Fruit fly (Drosophila melanogaster) whole organism, embryonic: ENCODE results near the gene CG14013.
A peak's percentile ranks its signal among the peaks of the same experiment; 100 is the strongest.

Experiments used
- B-H1 ChIP-seq: fragments of 200-800 bp; sonication (Bioruptor generic); IDR thresholded peaks from 3 replicates; pipeline ENCODE4 v1.3.6; 2022; ENCODE audit warnings: missing biosample characterization, missing genetic modification characterization
- CG1024 ChIP-seq: fragments of 200-800 bp; sonication (Bioruptor generic); IDR thresholded peaks from 2 replicates; pipeline ENCODE4 v1.3.6; 2022; ENCODE audit warnings: missing biosample characterization, missing genetic modification characterization
- CG10274 ChIP-seq: fragments of 200-800 bp; sonication (Bioruptor generic); optimal IDR thresholded peaks from 3 replicates; lab custom pipeline; 2017; ENCODE audit warnings: missing biosample characterization, mild to moderate bottlenecking, missing genetic modification characterization
- CG10565 ChIP-seq: fragments of 200-800 bp; sonication (Bioruptor generic); optimal IDR thresholded peaks from 3 replicates; lab custom pipeline; 2016; ENCODE audit warnings: missing biosample characterization, mild to moderate bottlenecking, missing genetic modification characterization
- CG11456 ChIP-seq: fragments of 200-800 bp; sonication (Bioruptor generic); IDR thresholded peaks from 3 replicates; pipeline ENCODE4 v1.3.6; 2022; ENCODE audit warnings: missing biosample characterization, missing genetic modification characterization
- CG12299 ChIP-seq: fragments of 200-800 bp; sonication (Bioruptor generic); optimal IDR thresholded peaks from 2 replicates; lab custom pipeline; 2018; ENCODE audit warnings: missing biosample characterization, mild to moderate bottlenecking, missing genetic modification characterization
- CG14441 ChIP-seq: fragments of 200-800 bp; sonication (Bioruptor generic); IDR thresholded peaks from 2 replicates; pipeline ENCODE4 v1.3.6; 2022; ENCODE audit warnings: missing biosample characterization, missing genetic modification characterization
- CG15514 ChIP-seq: fragments of 200-800 bp; sonication (Bioruptor generic); optimal IDR thresholded peaks from 3 replicates; lab custom pipeline; 2017; ENCODE audit warnings: missing biosample characterization, missing genetic modification characterization, mild to moderate bottlenecking, moderate library complexity, missing genetic modification reagents
- CG1647 ChIP-seq: fragments of 200-800 bp; sonication (Bioruptor generic); optimal IDR thresholded peaks from 3 replicates; lab custom pipeline; 2016; ENCODE audit warnings: missing biosample characterization, missing genetic modification characterization
- CG18011 ChIP-seq: fragments of 200-800 bp; sonication (Bioruptor generic); optimal IDR thresholded peaks from 2 replicates; lab custom pipeline; 2017; ENCODE audit warnings: missing biosample characterization, missing genetic modification characterization, mild to moderate bottlenecking, moderate library complexity, missing genotype
- CG2202 ChIP-seq: fragments of 200-800 bp; sonication (Bioruptor generic); optimal IDR thresholded peaks from 2 replicates; lab custom pipeline; 2018; ENCODE audit warnings: missing biosample characterization, mild to moderate bottlenecking, missing genetic modification characterization
- CG2889 ChIP-seq: fragments of 200-800 bp; sonication (Bioruptor generic); IDR thresholded peaks from 3 replicates; pipeline ENCODE4 v1.3.6; 2022; ENCODE audit warnings: missing biosample characterization, missing genetic modification characterization
- CG3163 ChIP-seq: fragments of 200-800 bp; sonication (Bioruptor generic); optimal IDR thresholded peaks from 3 replicates; lab custom pipeline; 2016; ENCODE audit warnings: missing biosample characterization, missing genetic modification characterization
- CG32532 ChIP-seq: fragments of 200-800 bp; sonication (Bioruptor generic); IDR thresholded peaks from 2 replicates; pipeline ENCODE4 v1.3.6; 2022; ENCODE audit warnings: missing biosample characterization, missing genetic modification characterization
- CG6272 ChIP-seq: fragments of 200-800 bp; sonication (Bioruptor generic); IDR thresholded peaks from 2 replicates; pipeline ENCODE4 v1.3.6; 2022; ENCODE audit warnings: missing biosample characterization, missing genetic modification characterization
- CG6854 ChIP-seq: fragments of 200-800 bp; sonication (Bioruptor generic); optimal IDR thresholded peaks from 3 replicates; lab custom pipeline; 2017; ENCODE audit warnings: missing biosample characterization, mild to moderate bottlenecking, missing genetic modification characterization
- CG7928 ChIP-seq: fragments of 200-800 bp; sonication (Bioruptor generic); optimal IDR thresholded peaks from 2 replicates; lab custom pipeline; 2017; ENCODE audit warnings: missing biosample characterization, mild to moderate bottlenecking, missing genetic modification characterization
- CG8290 ChIP-seq, 3 experiments: fragments of 200-800 bp; sonication (Bioruptor generic); optimal IDR thresholded peaks; 2 replicates each; lab custom pipeline; 2016 to 2019; ENCODE audit warnings: missing biosample characterization in 3 of 3, missing genetic modification characterization in 3 of 3, mild to moderate bottlenecking in 2 of 3, moderate library complexity in 1 of 3
- CG9215 ChIP-seq: fragments of 200-800 bp; sonication (Bioruptor generic); IDR thresholded peaks from 2 replicates; pipeline ENCODE4 v1.3.6; 2022; ENCODE audit warnings: missing biosample characterization, missing genetic modification characterization
- CG9437 ChIP-seq: fragments of 200-800 bp; sonication (Bioruptor generic); optimal IDR thresholded peaks from 2 replicates; lab custom pipeline; 2018; ENCODE audit warnings: missing biosample characterization, mild to moderate bottlenecking, missing genetic modification characterization
- Dbx ChIP-seq: fragments of 200-800 bp; sonication (Bioruptor generic); IDR thresholded peaks from 3 replicates; pipeline ENCODE4 v1.3.6; 2022; ENCODE audit warnings: missing biosample characterization, missing genetic modification characterization
- Fer2 ChIP-seq: fragments of 200-800 bp; sonication (Bioruptor generic); optimal IDR thresholded peaks from 2 replicates; lab custom pipeline; 2018; ENCODE audit warnings: missing biosample characterization, mild to moderate bottlenecking, missing genetic modification characterization, moderate library complexity
- H2.0 ChIP-seq: fragments of 200-800 bp; sonication (Bioruptor generic); IDR thresholded peaks from 2 replicates; pipeline ENCODE4 v1.3.6; 2022; ENCODE audit warnings: missing biosample characterization, missing genetic modification characterization
- HLH54F ChIP-seq: fragments of 200-800 bp; sonication (Bioruptor generic); optimal IDR thresholded peaks from 3 replicates; lab custom pipeline; 2016; ENCODE audit warnings: missing biosample characterization, missing genetic modification characterization
- Lim3 ChIP-seq: fragments of 200-800 bp; sonication (Bioruptor generic); IDR thresholded peaks from 2 replicates; pipeline ENCODE4 v1.3.6; 2022; ENCODE audit warnings: missing biosample characterization, missing genetic modification characterization
- Mes4 ChIP-seq: fragments of 200-800 bp; sonication (Bioruptor generic); optimal IDR thresholded peaks from 2 replicates; lab custom pipeline; 2016; ENCODE audit warnings: missing biosample characterization, missing genetic modification characterization
- NC2β ChIP-seq: fragments of 200-800 bp; sonication (Bioruptor generic); optimal IDR thresholded peaks from 2 replicates; lab custom pipeline; 2016; ENCODE audit warnings: missing biosample characterization, missing genetic modification characterization
- Taf1 ChIP-seq: fragments of 200-800 bp; sonication (Bioruptor generic); IDR thresholded peaks from 2 replicates; pipeline ENCODE4 v1.3.6; 2022; ENCODE audit warnings: missing biosample characterization, missing genetic modification characterization
- Xbp1 ChIP-seq: fragments of 200-800 bp; sonication (Bioruptor generic); optimal IDR thresholded peaks from 3 replicates; lab custom pipeline; 2016; ENCODE audit warnings: missing biosample characterization, mild to moderate bottlenecking, missing genetic modification characterization
- ac ChIP-seq: fragments of 200-800 bp; sonication (Bioruptor generic); optimal IDR thresholded peaks from 3 replicates; lab custom pipeline; 2017; ENCODE audit warnings: missing biosample characterization, mild to moderate bottlenecking, missing genetic modification characterization
- bab2 ChIP-seq: fragments of 200-800 bp; sonication (Bioruptor generic); optimal IDR thresholded peaks from 2 replicates; lab custom pipeline; 2016; ENCODE audit warnings: missing biosample characterization, missing genetic modification characterization
- bcd ChIP-seq: fragments of 200-800 bp; sonication (Bioruptor generic); optimal IDR thresholded peaks from 2 replicates; lab custom pipeline; 2017; ENCODE audit warnings: missing biosample characterization, mild to moderate bottlenecking, missing genetic modification characterization
- dm ChIP-seq: fragments of 200-800 bp; sonication (Bioruptor generic); optimal IDR thresholded peaks from 3 replicates; lab custom pipeline; 2016; ENCODE audit warnings: missing biosample characterization, missing genetic modification characterization
- gt ChIP-seq: fragments of 200-800 bp; sonication (Bioruptor generic); IDR thresholded peaks from 2 replicates; pipeline ENCODE4 v1.3.6; 2022; ENCODE audit warnings: missing biosample characterization, missing genetic modification characterization
- hbn ChIP-seq: fragments of 200-800 bp; sonication (Bioruptor generic); IDR thresholded peaks from 2 replicates; pipeline ENCODE4 v1.3.6; 2022; ENCODE audit warnings: missing biosample characterization, missing genetic modification characterization; ENCODE audit not compliant: partially characterized antibody
- kah ChIP-seq: fragments of 200-800 bp; sonication (Bioruptor generic); optimal IDR thresholded peaks from 2 replicates; lab custom pipeline; 2018; ENCODE audit warnings: missing biosample characterization, mild to moderate bottlenecking, missing genetic modification characterization
- kay ChIP-seq: fragments of 200-800 bp; sonication (Bioruptor generic); optimal IDR thresholded peaks from 2 replicates; lab custom pipeline; 2016; ENCODE audit warnings: missing biosample characterization, missing genetic modification characterization
- lbe ChIP-seq: fragments of 200-800 bp; sonication (Bioruptor generic); optimal IDR thresholded peaks from 2 replicates; lab custom pipeline; 2016; ENCODE audit warnings: missing biosample characterization, mild to moderate bottlenecking, missing genetic modification characterization
- luna ChIP-seq: fragments of 200-800 bp; sonication (Bioruptor generic); optimal IDR thresholded peaks from 2 replicates; lab custom pipeline; 2016; ENCODE audit warnings: missing biosample characterization, missing genetic modification characterization
- maf-S ChIP-seq: fragments of 200-800 bp; sonication (Bioruptor generic); optimal IDR thresholded peaks from 2 replicates; lab custom pipeline; 2016; ENCODE audit warnings: missing biosample characterization, missing genetic modification characterization
- p53 ChIP-seq: fragments of 200-800 bp; sonication (Bioruptor generic); optimal IDR thresholded peaks from 2 replicates; lab custom pipeline; 2016; ENCODE audit warnings: missing biosample characterization, missing genetic modification characterization
- pb ChIP-seq: fragments of 200-800 bp; sonication (Bioruptor generic); optimal IDR thresholded peaks from 3 replicates; lab custom pipeline; 2016; ENCODE audit warnings: missing biosample characterization, missing genetic modification characterization
- phol ChIP-seq: fragments of 200-800 bp; sonication (Bioruptor generic); optimal IDR thresholded peaks from 3 replicates; lab custom pipeline; 2018; ENCODE audit warnings: missing biosample characterization, mild to moderate bottlenecking, missing genetic modification characterization, moderate library complexity
- pnt ChIP-seq: fragments of 200-800 bp; sonication (Bioruptor generic); optimal IDR thresholded peaks from 3 replicates; lab custom pipeline; 2016; ENCODE audit warnings: missing biosample characterization, missing genetic modification characterization
- pros ChIP-seq: fragments of 200-800 bp; sonication (Bioruptor generic); optimal IDR thresholded peaks from 3 replicates; lab custom pipeline; 2019; ENCODE audit warnings: missing biosample characterization, mild to moderate bottlenecking, missing genetic modification characterization, moderate library complexity
- sens ChIP-seq: fragments of 200-800 bp; sonication (Bioruptor generic); peaks from one replicate; lab custom pipeline; 2016; ENCODE audit warnings: missing biosample characterization, missing genetic modification characterization
- shn ChIP-seq: fragments of 200-800 bp; sonication (Bioruptor generic); optimal IDR thresholded peaks from 3 replicates; lab custom pipeline; 2016; ENCODE audit warnings: missing biosample characterization, missing genetic modification characterization
- toy ChIP-seq: fragments of 200-800 bp; sonication (Bioruptor generic); IDR thresholded peaks from 2 replicates; pipeline ENCODE4 v1.3.6; 2022; ENCODE audit warnings: missing biosample characterization, missing genetic modification characterization
- wor ChIP-seq: fragments of 200-800 bp; sonication (Bioruptor generic); IDR thresholded peaks from 2 replicates; pipeline ENCODE4 v1.3.6; 2022; ENCODE audit warnings: missing biosample characterization, missing genetic modification characterization
- yki ChIP-seq: fragments of >200 bp; optimal IDR thresholded peaks from 3 replicates; lab custom pipeline; 2018

CG14013 gene

DNA sequence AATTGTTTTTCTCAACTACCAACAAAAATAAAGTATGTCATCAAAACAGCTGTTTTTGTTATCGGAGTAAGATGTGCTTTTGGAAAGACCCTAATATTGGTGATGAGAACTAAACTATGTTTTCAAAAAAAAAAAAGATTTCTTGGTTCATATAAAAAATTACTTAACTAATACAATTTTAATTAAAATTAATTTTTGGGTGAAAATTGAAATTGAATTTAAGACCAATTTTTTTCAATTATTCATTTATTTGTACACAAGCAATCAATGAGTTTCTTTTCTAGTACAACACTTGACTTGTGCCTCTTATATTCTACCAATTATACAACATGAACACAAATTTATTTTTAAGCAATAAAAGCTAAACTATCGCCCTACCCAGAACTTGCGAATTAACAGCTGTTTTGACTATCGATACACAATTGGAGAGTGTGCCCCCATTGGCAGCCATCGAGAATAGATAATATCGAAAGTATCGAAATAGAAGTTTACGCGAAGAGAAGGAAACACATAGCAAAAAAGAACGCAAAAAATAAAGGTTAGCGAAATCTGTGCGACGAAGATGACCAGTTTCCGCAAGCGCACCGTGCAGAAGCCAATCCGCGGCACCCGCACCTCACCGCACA is 29.7 kb downstream of the CG14013 start, which contains the start of the genes Vps52 and Elp4 (continued):
- TF ChIP-seq CG7928, result no peak
- TF ChIP-seq yki (lab: Kevin White, UChicago), result no peak
- peak; percentile 93 for TF ChIP-seq sens
- peak; percentile 41; the same call in 1 of the 2 replicates for TF ChIP-seq CG1024 (GFP tag; lab: Robert Waterston, UW)
- TF ChIP-seq p53 (GFP tag; lab: Kevin White, UChicago), result peak; percentile 48
- peak; percentile 70 for TF ChIP-seq CG14441
- no peak for TF ChIP-seq pb (GFP tag; lab: Kevin White, UChicago)
- peak; percentile 47 for TF ChIP-seq HLH54F (GFP tag; lab: Kevin White, UChicago)
- peak; percentile 40 for TF ChIP-seq CG18011 (GFP tag; lab: Kevin White, UChicago)
- peak; percentile 49 for TF ChIP-seq bab2 (GFP tag; lab: Kevin White, UChicago)
- TF ChIP-seq ac (GFP tag; lab: Kevin White, UChicago), result no peak
- peak; percentile 73 for TF ChIP-seq kay (GFP tag; lab: Kevin White, UChicago)
- peak; percentile 14 for TF ChIP-seq shn (GFP tag; lab: Kevin White, UChicago)
- 0 out of 3 replicates have a peak, but pooled peaks have one; percentile 46 for TF ChIP-seq B-H1
- no peak for TF ChIP-seq CG6854 (GFP tag; lab: Kevin White, UChicago)
- peak; percentile 72 for TF ChIP-seq CG9215
- TF ChIP-seq maf-S (GFP tag; lab: Kevin White, UChicago), result peak; percentile 48
- peak; percentile 65 for TF ChIP-seq CG9437 (GFP tag; lab: Kevin White, UChicago)
- peak; percentile 43 for TF ChIP-seq dm
- TF ChIP-seq CG2889 (GFP tag; lab: Robert Waterston, UW), result peak; percentile 47; the same call in 1 of the 3 replicates
- peak; percentile 2 for TF ChIP-seq kah (GFP tag; lab: Kevin White, UChicago)
- no peak for TF ChIP-seq toy (GFP tag; lab: Robert Waterston, UW)
- TF ChIP-seq Xbp1 (GFP tag; lab: Kevin White, UChicago), result peak; percentile 81
- peak; percentile 53 for TF ChIP-seq H2.0 (GFP tag; lab: Robert Waterston, UW)
- no peak for TF ChIP-seq Lim3 (GFP tag; lab: Robert Waterston, UW)
- peak; percentile 60; the same call in 1 of the 2 replicates for TF ChIP-seq hbn (GFP tag; lab: Robert Waterston, UW)
- peak; percentile 17 for TF ChIP-seq Mes4
- TF ChIP-seq pnt (GFP tag; lab: Kevin White, UChicago), result peak; percentile 20
- TF ChIP-seq CG10565 (GFP tag; lab: Kevin White, UChicago), result no peak
- peak; percentile 71 for TF ChIP-seq bcd
- 0 out of 2 replicates have a peak, but pooled peaks have one; percentile 20 for TF ChIP-seq CG6272 (GFP tag; lab: Robert Waterston, UW)
- peak; percentile 85 for TF ChIP-seq phol (tag; lab: Kevin White, UChicago)
- TF ChIP-seq CG32532, result peak; percentile 80
- TF ChIP-seq pros (GFP tag; lab: Kevin White, UChicago), result no peak
- no peak; the same call in 1 of the 2 replicates for TF ChIP-seq wor
- TF ChIP-seq CG11456 (GFP tag; lab: Robert Waterston, UW), result peak; percentile 74; the same call in 2 of the 3 replicates
- TF ChIP-seq lbe (GFP tag; lab: Kevin White, UChicago), result no peak
- TF ChIP-seq Taf1 (GFP tag; lab: Robert Waterston, UW), result peak; percentile 29; the same call in 1 of the 2 replicates
- TF ChIP-seq Dbx (GFP tag; lab: Robert Waterston, UW), result peak; percentile 70; the same call in 2 of the 3 replicates
- no peak for TF ChIP-seq luna (GFP tag; lab: Kevin White, UChicago)
- peak; percentile 71 for TF ChIP-seq Fer2 (tag; lab: Kevin White, UChicago)
- TF ChIP-seq NC2β, result peak; percentile 34
- TF ChIP-seq CG2202 (tag; lab: Kevin White, UChicago), result no peak
- peak; percentile 39 for TF ChIP-seq CG15514 (GFP tag; lab: Kevin White, UChicago)
- no peak for TF ChIP-seq gt (GFP tag; lab: Robert Waterston, UW)
- peak; percentile 74 for TF ChIP-seq CG8290 (GFP tag; optimal IDR thresholded peaks at IDR 0.05; lab: Kevin White, UChicago)
- peak in 1 of 2 experiments; percentile 81 for TF ChIP-seq CG8290 (tag; optimal IDR thresholded peaks at IDR 0.05; lab: Kevin White, UChicago)
- peak; percentile 45 for TF ChIP-seq CG1647 (GFP tag; lab: Kevin White, UChicago)
- TF ChIP-seq CG12299 (tag; lab: Kevin White, UChicago), result peak; percentile 60
- TF ChIP-seq CG3163, result no peak
- peak; percentile 12 for TF ChIP-seq CG10274
